Worm (Caenorhabditis elegans): ENCODE measurements around the gene pxn-1.

- TF ChIP-seq pha-4 (tag; optimal IDR thresholded peaks at IDR 0.05) (no peak), ama-1 (optimal IDR thresholded peaks at IDR 0.05) (no peak), nhr-232 (tag; optimal IDR thresholded peaks at IDR 0.05) (no peak), F13H6.1 (tag; optimal IDR thresholded peaks at IDR 0.05) (no peak)
Observed at ce11 chrV:8460800-8461199, 33.9 kb upstream of the pxn-1 start.

All from whole organism, late embryonic.